Fruit fly (Drosophila melanogaster): ENCODE data around the gene CG5885.
A peak's percentile ranks its signal among the peaks of the same experiment; 100 is the strongest.

Gene CG5885

dm6 chr2L:9906641-9907040 is 11.5 kb downstream of the CG5885 start (continued):
- TF ChIP-seq Drgx (GFP tag; IDR thresholded peaks at IDR 0.05) (peak; percentile 73), hb (GFP tag; IDR thresholded peaks at IDR 0.05; ENCODE audit: partially characterized antibody) (no peak), Atf6 (GFP tag; IDR thresholded peaks at IDR 0.05) (no peak), CG6813 (GFP tag; optimal IDR thresholded peaks at IDR 0.05) (no peak), CG12104 (GFP tag; optimal IDR thresholded peaks at IDR 0.05) (no peak), CG11456 (GFP tag; IDR thresholded peaks at IDR 0.05) (peak; percentile 55; the same call in 1 of the 3 replicates), CG2678 (tag; optimal IDR thresholded peaks at IDR 0.05) (no peak), CG6683 (GFP tag; optimal IDR thresholded peaks at IDR 0.05) (no peak), CG14965 (GFP tag; optimal IDR thresholded peaks at IDR 0.05; ENCODE audit: borderline replicate concordance) (no peak), CG6654 (GFP tag; optimal IDR thresholded peaks at IDR 0.05) (no peak), Jarid2 (GFP tag; optimal IDR thresholded peaks at IDR 0.05) (no peak), CG17186 (GFP tag; optimal IDR thresholded peaks at IDR 0.05) (no peak), onecut (GFP tag; IDR thresholded peaks at IDR 0.05) (no peak), Mrtf (GFP tag; IDR thresholded peaks at IDR 0.05) (no peak), Ptx1 (GFP tag; IDR thresholded peaks at IDR 0.05) (0 out of 2 replicates have a peak, but pooled peaks have one; percentile 22), Gug (GFP tag; IDR thresholded peaks at IDR 0.05) (no peak), cato (GFP tag; optimal IDR thresholded peaks at IDR 0.05; ENCODE audit: borderline replicate concordance) (no peak), Doc2 (GFP tag; IDR thresholded peaks at IDR 0.05) (no peak), MESR4 (GFP tag; optimal IDR thresholded peaks at IDR 0.05) (no peak), Rfx (GFP tag; IDR thresholded peaks at IDR 0.05) (peak; percentile 33; the same call in 1 of the 2 replicates), z (GFP tag; IDR thresholded peaks at IDR 0.05) (no peak), CG10979 (tag; optimal IDR thresholded peaks at IDR 0.05) (no peak), hbn (GFP tag; IDR thresholded peaks at IDR 0.05; ENCODE audit: partially characterized antibody) (no peak), sug (tag; optimal IDR thresholded peaks at IDR 0.05) (no peak), CG7963 (GFP tag; IDR thresholded peaks at IDR 0.05; ENCODE audit: partially characterized antibody) (no peak), CG16779 (GFP tag; IDR thresholded peaks at IDR 0.05) (no peak), Atf-2 (GFP tag; optimal IDR thresholded peaks at IDR 0.05) (no peak), CG32532 (GFP tag; IDR thresholded peaks at IDR 0.05) (peak; percentile 48; the same call in 1 of the 2 replicates), CG4730 (GFP tag; IDR thresholded peaks at IDR 0.05) (no peak), CG7372 (GFP tag; IDR thresholded peaks at IDR 0.05) (no peak)

- TF ChIP-seq CG4707 (GFP tag; optimal IDR thresholded peaks at IDR 0.05) = no peak
- TF ChIP-seq Opbp (GFP tag; IDR thresholded peaks at IDR 0.05; ENCODE audit: partially characterized antibody) = no peak
- TF ChIP-seq Mrtf (GFP tag; IDR thresholded peaks at IDR 0.05) = no peak
- TF ChIP-seq CG14014 (GFP tag; IDR thresholded peaks at IDR 0.05) = no peak
- no peak for TF ChIP-seq Antp (GFP tag; optimal IDR thresholded peaks at IDR 0.05)
- TF ChIP-seq cwo (GFP tag; optimal IDR thresholded peaks at IDR 0.05) = no peak
- no peak for TF ChIP-seq zen (tag; optimal IDR thresholded peaks at IDR 0.05)
- no peak for TF ChIP-seq nau (GFP tag; optimal IDR thresholded peaks at IDR 0.05)
- no peak for TF ChIP-seq nmo (GFP tag; optimal IDR thresholded peaks at IDR 0.05)
- no peak for TF ChIP-seq CG7987 (GFP tag; optimal IDR thresholded peaks at IDR 0.05)
- TF ChIP-seq D19B (GFP tag; optimal IDR thresholded peaks at IDR 0.05) = no peak
- no peak for TF ChIP-seq Drgx (GFP tag; IDR thresholded peaks at IDR 0.05)
- TF ChIP-seq B-H1 (GFP tag; IDR thresholded peaks at IDR 0.05) = no peak
- TF ChIP-seq CG2875 (GFP tag; optimal IDR thresholded peaks at IDR 0.05) = no peak
- TF ChIP-seq CG1233 (GFP tag; optimal IDR thresholded peaks at IDR 0.05) = no peak
Measured at dm6 chr2L:9903028-9903427, 15.1 kb downstream of the CG5885 start, which contains the start of gene Muc30E. Muc30E (minus strand) TSS chr2L:9903128.
